Worm (Caenorhabditis elegans) whole organism, midembryonic: ENCODE results near the gene F43C11.12.

Source experiments
- T22C8.4 ChIP-seq: fragments of 200-800 bp; sonication (Bioruptor generic); IDR thresholded peaks from 2 replicates; pipeline ENCODE4 v1.3.6; 2022; ENCODE audit warnings: missing genetic modification characterization, missing compliant biosample characterization
- cog-1 ChIP-seq: sonication (generic microtip); optimal IDR thresholded peaks from 2 replicates; lab custom pipeline; 2016; ENCODE audit warnings: missing genetic modification characterization, missing compliant biosample characterization
- flt-1 ChIP-seq: fragments of 200-800 bp; sonication (Bioruptor generic); IDR thresholded peaks from 2 replicates; pipeline ENCODE4 v1.3.6; 2022; ENCODE audit warnings: missing genetic modification characterization, missing compliant biosample characterization
- klf-2 ChIP-seq: fragments of 200-800 bp; sonication (Bioruptor generic); conservative IDR thresholded peaks from 2 replicates; pipeline ENCODE4 v1.3.6; 2022; ENCODE audit warnings: missing genetic modification reagents, missing genetic modification characterization, missing compliant biosample characterization
- med-1 ChIP-seq: sonication (generic microtip); optimal IDR thresholded peaks from 2 replicates; lab custom pipeline; 2017; ENCODE audit warnings: missing genetic modification characterization, mild to moderate bottlenecking, missing compliant biosample characterization, antibody characterized with exemption, missing genetic modification reagents; ENCODE audit not compliant: insufficient read depth
- ref-1 ChIP-seq: fragments of 200-800 bp; sonication (Bioruptor generic); conservative IDR thresholded peaks from 2 replicates; pipeline ENCODE4 v1.3.6; 2022; ENCODE audit warnings: missing genetic modification reagents, missing genetic modification characterization, missing compliant biosample characterization
- ztf-29 ChIP-seq: fragments of 200-800 bp; sonication (Bioruptor generic); IDR thresholded peaks from 2 replicates; pipeline ENCODE4 v1.3.6; 2022; ENCODE audit warnings: missing genetic modification reagents, missing genetic modification characterization, missing compliant biosample characterization

DNA sequence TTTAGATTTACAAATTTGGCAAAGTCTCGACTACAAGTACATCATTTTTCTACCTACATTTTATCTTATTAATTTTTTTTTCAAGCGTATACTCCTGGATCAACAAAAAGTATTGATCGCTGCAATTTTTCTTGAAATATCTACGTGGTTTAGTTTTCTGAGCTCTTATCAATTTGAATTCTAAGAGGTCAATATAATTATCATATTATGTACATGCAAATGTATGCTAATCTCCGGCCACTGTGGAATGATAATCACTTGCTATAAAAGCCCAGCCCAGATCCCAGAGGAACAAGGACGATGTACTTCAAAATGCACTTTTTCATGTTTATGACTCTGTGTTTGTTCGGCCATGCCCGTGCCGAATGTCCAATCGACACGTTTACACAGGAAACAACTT lies 9.7 kb downstream of the F43C11.12 start, which contains the start of gene F43C11.1:
- TF ChIP-seq T22C8.4 (GFP tag; lab: Robert Waterston, UW) (no peak), flt-1 (GFP tag; lab: Robert Waterston, UW) (no peak), med-1 (no peak), ref-1 (GFP tag; lab: Robert Waterston, UW) (no peak), klf-2 (GFP tag; lab: Robert Waterston, UW) (no peak), ztf-29 (GFP tag; lab: Robert Waterston, UW) (no peak), cog-1 (tag; lab: Kevin White, UChicago) (no peak)
